Worm (Caenorhabditis elegans): ENCODE measurements around the gene nkat-1.

DNA sequence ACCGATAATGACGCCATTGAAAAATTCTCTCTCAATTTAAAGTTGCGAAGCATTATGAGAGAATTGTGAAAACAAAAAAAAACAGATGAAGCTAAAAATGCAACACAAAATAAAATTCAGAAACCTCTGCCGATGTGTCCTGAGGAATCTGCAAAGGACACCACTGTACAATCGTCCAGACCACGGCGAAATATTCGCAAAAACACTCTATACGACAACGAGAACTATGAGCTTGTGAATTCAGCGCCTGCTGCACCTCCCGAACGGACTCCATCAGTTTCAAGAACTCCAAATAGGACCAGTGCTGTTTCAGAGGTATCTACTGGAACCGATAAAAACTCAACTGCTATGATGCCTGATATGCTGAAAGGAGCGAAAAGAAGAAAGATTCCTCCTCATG, 37.5 kb downstream of the nkat-1 start:
- TF ChIP-seq scrt-1 (GFP tag; IDR thresholded peaks at IDR 0.05) (no peak), ama-1 (optimal IDR thresholded peaks at IDR 0.05) (no peak), tbx-11 (GFP tag; IDR thresholded peaks at IDR 0.05) (no peak), hmg-4 (GFP tag; optimal IDR thresholded peaks at IDR 0.05) (no peak), sea-1 (GFP tag; conservative IDR thresholded peaks at IDR 0.05) (no peak), aly-1 (tag; optimal IDR thresholded peaks at IDR 0.05) (no peak), hnd-1 (tag; optimal IDR thresholded peaks at IDR 0.05) (no peak), pes-1 (GFP tag; IDR thresholded peaks at IDR 0.05) (no peak), ceh-13 (GFP tag; optimal IDR thresholded peaks at IDR 0.05) (no peak), tra-4 (tag; optimal IDR thresholded peaks at IDR 0.05) (no peak), hmbx-1 (tag; optimal IDR thresholded peaks at IDR 0.05) (no peak)
